Worm (Caenorhabditis elegans): Measurements from ENCODE around the gene cyp-31A3.

cyp-31A3 gene

DNA sequence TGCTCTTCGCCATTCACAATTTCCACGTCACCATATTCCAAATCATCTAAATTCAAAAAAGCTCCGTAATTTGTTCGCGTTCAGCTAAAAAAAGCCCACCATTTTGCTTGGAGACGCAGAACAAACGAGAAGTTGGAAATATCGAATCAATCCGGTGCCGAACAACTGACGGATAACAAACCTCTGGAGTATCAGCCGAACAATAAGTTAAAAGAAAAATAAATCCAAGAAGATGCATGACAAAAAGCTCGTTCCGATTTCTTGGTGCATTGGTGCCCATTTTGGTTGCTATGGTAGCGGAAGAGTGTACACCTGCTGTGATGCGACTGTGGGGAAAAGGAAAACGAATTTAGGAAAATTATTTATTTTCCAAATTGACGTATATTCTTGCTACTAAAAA is 13.3 kb upstream of the cyp-31A3 start, which contains the start of gene tctn-1:
Gene tctn-1, minus strand, starts transcription at position 280 of the 400 bp plus-strand sequence.
- TF ChIP-seq F13H6.1 (tag; optimal IDR thresholded peaks at IDR 0.05) = no peak
- no peak for TF ChIP-seq Y55F3AM.14 (GFP tag; optimal IDR thresholded peaks at IDR 0.05)
- peak; percentile 16 for TF ChIP-seq nhr-129 (tag; optimal IDR thresholded peaks at IDR 0.05)
- TF ChIP-seq crh-2 (tag; optimal IDR thresholded peaks at IDR 0.05) = no peak
- TF ChIP-seq ama-1 (optimal IDR thresholded peaks at IDR 0.05) = peak; percentile 63
- no peak for TF ChIP-seq sma-3 (GFP tag; optimal IDR thresholded peaks at IDR 0.05)
- TF ChIP-seq mbf-1 (tag; optimal IDR thresholded peaks at IDR 0.05) = no peak
- TF ChIP-seq lin-13 (GFP tag; optimal IDR thresholded peaks at IDR 0.05) = peak; percentile 9
- TF ChIP-seq lsy-2 (tag; optimal IDR thresholded peaks at IDR 0.05) = peak; percentile 29 to 56
- TF ChIP-seq lin-39 (tag; optimal IDR thresholded peaks at IDR 0.05) = no peak

DNA sequence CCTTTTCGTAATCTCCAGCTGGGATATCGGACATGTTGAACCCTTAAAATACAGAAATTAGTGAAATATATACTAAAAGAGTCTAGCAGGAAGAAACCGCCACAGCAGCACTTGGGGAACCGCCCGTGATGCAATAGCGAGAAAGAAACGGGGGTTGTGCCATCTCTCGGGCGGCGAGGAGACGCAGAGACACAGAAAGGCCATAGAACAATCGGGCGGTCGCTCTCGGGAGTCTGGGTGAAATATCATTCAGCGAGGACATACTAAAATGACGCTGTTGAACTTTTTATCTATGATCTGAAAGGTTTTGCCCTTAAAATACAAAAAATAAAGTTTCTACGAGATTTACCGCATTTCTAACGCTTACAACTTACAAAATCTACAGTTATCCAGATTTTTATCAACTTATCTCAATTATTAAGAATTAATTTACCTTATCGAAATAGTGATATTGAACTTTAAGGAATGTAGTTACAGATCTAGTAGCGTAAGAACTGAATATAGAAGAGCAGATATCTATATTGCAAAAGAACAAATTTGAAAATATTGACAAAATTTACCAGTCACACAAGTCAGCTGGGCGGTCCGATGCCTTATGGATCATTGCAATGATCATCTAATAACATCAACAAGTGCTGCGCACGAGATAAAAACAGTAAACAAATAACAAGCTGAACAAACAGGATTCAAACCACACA is 12.3 kb upstream of the cyp-31A3 start, which contains the start of gene cyc-2.1:
Gene cyc-2.1, minus strand, starts transcription at position 605 of the 698 bp plus-strand sequence.
- TF ChIP-seq peb-1 (tag; optimal IDR thresholded peaks at IDR 0.05) (no peak), skn-1 (tag; optimal IDR thresholded peaks at IDR 0.05) (no peak), dmd-4 (tag; optimal IDR thresholded peaks at IDR 0.05) (no peak), nhr-237 (tag; optimal IDR thresholded peaks at IDR 0.05) (no peak), egl-27 (tag; optimal IDR thresholded peaks at IDR 0.05) (no peak), mbf-1 (tag; optimal IDR thresholded peaks at IDR 0.05) (no peak), nhr-6 (tag; optimal IDR thresholded peaks at IDR 0.05) (peak; percentile 22), ztf-4 (tag; optimal IDR thresholded peaks at IDR 0.05) (peak; percentile 74), gmeb-1 (tag; optimal IDR thresholded peaks at IDR 0.05) (peak; percentile 14), unc-39 (tag; optimal IDR thresholded peaks at IDR 0.05) (no peak), elt-3 (tag; optimal IDR thresholded peaks at IDR 0.05) (no peak), nhr-23 (tag; optimal IDR thresholded peaks at IDR 0.05) (no peak), nhr-21 (tag; optimal IDR thresholded peaks at IDR 0.05) (peak; percentile 3), crh-2 (tag; optimal IDR thresholded peaks at IDR 0.05) (peak; percentile 61), fos-1 (tag; optimal IDR thresholded peaks at IDR 0.05) (peak; percentile 70), ztf-1 (GFP tag; conservative IDR thresholded peaks at IDR 0.05) (no peak), nhr-10 (tag; optimal IDR thresholded peaks at IDR 0.05) (no peak), ceh-16 (tag; optimal IDR thresholded peaks at IDR 0.05) (no peak), lin-39 (tag; optimal IDR thresholded peaks at IDR 0.05) (no peak), C34F6.9 (tag; optimal IDR thresholded peaks at IDR 0.05) (peak; percentile 69), mab-5 (tag; optimal IDR thresholded peaks at IDR 0.05) (peak; percentile 38), lin-11 (tag; optimal IDR thresholded peaks at IDR 0.05) (peak; percentile 19), nhr-129 (tag; optimal IDR thresholded peaks at IDR 0.05) (peak; percentile 95), R02D3.7 (tag; optimal IDR thresholded peaks at IDR 0.05) (no peak), alr-1 (tag; optimal IDR thresholded peaks at IDR 0.05) (no peak), elt-1 (tag; optimal IDR thresholded peaks at IDR 0.05) (no peak), sma-9 (GFP tag; optimal IDR thresholded peaks at IDR 0.05) (peak; percentile 80), sma-9 (tag; optimal IDR thresholded peaks at IDR 0.05) (no peak), ama-1 (optimal IDR thresholded peaks at IDR 0.05) (peak; percentile 71), unc-55 (GFP tag; optimal IDR thresholded peaks at IDR 0.05) (peak; percentile 69), ztf-11 (tag; optimal IDR thresholded peaks at IDR 0.05) (no peak), unc-62 (GFP tag; optimal IDR thresholded peaks at IDR 0.05) (no peak), nhr-11 (tag; optimal IDR thresholded peaks at IDR 0.05) (no peak), nhr-77 (tag; optimal IDR thresholded peaks at IDR 0.05) (no peak), Y55F3AM.14 (GFP tag; optimal IDR thresholded peaks at IDR 0.05) (peak; percentile 39), nhr-12 (tag; optimal IDR thresholded peaks at IDR 0.05) (no peak), ZK546.5 (tag; optimal IDR thresholded peaks at IDR 0.05) (no peak), sma-3 (GFP tag; optimal IDR thresholded peaks at IDR 0.05) (peak; percentile 55), lin-13 (GFP tag; optimal IDR thresholded peaks at IDR 0.05) (peak; percentile 67), F13H6.1 (tag; optimal IDR thresholded peaks at IDR 0.05) (peak; percentile 62), nhr-25 (tag; optimal IDR thresholded peaks at IDR 0.05) (peak; percentile 70), ceh-82 (tag; optimal IDR thresholded peaks at IDR 0.05) (no peak), sem-4 (tag; optimal IDR thresholded peaks at IDR 0.05) (peak; percentile 47), snpc-4 (tag; optimal IDR thresholded peaks at IDR 0.05) (no peak), mdl-1 (tag; optimal IDR thresholded peaks at IDR 0.05) (peak in 1 of 2 experiments; percentile 16), blmp-1 (tag; optimal IDR thresholded peaks at IDR 0.05; ENCODE audit: insufficient read depth) (no peak), lsy-2 (tag; optimal IDR thresholded peaks at IDR 0.05) (peak; percentile 59 to 87), aly-2 (tag; optimal IDR thresholded peaks at IDR 0.05) (no peak), zag-1 (tag; optimal IDR thresholded peaks at IDR 0.05) (no peak)
